Fruit fly (Drosophila melanogaster) whole organism, embryonic: Measurements from ENCODE around the gene Dlc90F.

ENCODE experiments used
- Adf1 ChIP-seq: fragments of 200-800 bp; sonication (Bioruptor generic); IDR thresholded peaks from 2 replicates; pipeline ENCODE4 v1.3.6; 2022; ENCODE audit warnings: missing biosample characterization, missing genetic modification characterization
- Asciz ChIP-seq: fragments of 200-800 bp; sonication (Bioruptor generic); optimal IDR thresholded peaks from 2 replicates; lab custom pipeline; 2017; ENCODE audit warnings: missing biosample characterization, mild to moderate bottlenecking, missing genetic modification characterization, missing genetic modification reagents
- Atf-2 ChIP-seq: fragments of 200-800 bp; sonication (Bioruptor generic); optimal IDR thresholded peaks from 2 replicates; lab custom pipeline; 2016; ENCODE audit warnings: missing biosample characterization, missing genetic modification characterization
- CG11085 ChIP-seq: fragments of 200-800 bp; sonication (Bioruptor generic); IDR thresholded peaks from 2 replicates; pipeline ENCODE4 v1.3.6; 2022; ENCODE audit warnings: missing biosample characterization, missing genetic modification characterization
- CG11560 ChIP-seq: fragments of 200-800 bp; sonication (Bioruptor generic); IDR thresholded peaks from 3 replicates; pipeline ENCODE4 v1.3.6; 2022; ENCODE audit warnings: missing biosample characterization, missing genetic modification characterization
- CG12155 ChIP-seq: fragments of 200-800 bp; sonication (Bioruptor generic); optimal IDR thresholded peaks from 3 replicates; lab custom pipeline; 2016; ENCODE audit warnings: missing biosample characterization, missing genetic modification characterization
- CG12391 ChIP-seq: fragments of 200-800 bp; sonication (Bioruptor generic); optimal IDR thresholded peaks from 3 replicates; lab custom pipeline; 2018; ENCODE audit warnings: missing biosample characterization, mild to moderate bottlenecking, missing genetic modification characterization, moderate library complexity
- CG14014 ChIP-seq: fragments of 200-800 bp; sonication (Bioruptor generic); IDR thresholded peaks from 2 replicates; pipeline ENCODE4 v1.3.6; 2022; ENCODE audit warnings: missing biosample characterization, missing genetic modification characterization
- CG14860 ChIP-seq: fragments of 200-800 bp; sonication (Bioruptor generic); IDR thresholded peaks from 3 replicates; pipeline ENCODE4 v1.3.6; 2022; ENCODE audit warnings: missing biosample characterization, missing genetic modification characterization; ENCODE audit not compliant: partially characterized antibody
- CG18599 ChIP-seq: fragments of 200-800 bp; sonication (Bioruptor generic); optimal IDR thresholded peaks from 3 replicates; lab custom pipeline; 2017; ENCODE audit warnings: missing biosample characterization, missing genetic modification characterization, mild to moderate bottlenecking, moderate library complexity, missing genetic modification reagents
- CG2120 ChIP-seq: fragments of 200-800 bp; sonication (Bioruptor generic); optimal IDR thresholded peaks from 3 replicates; lab custom pipeline; 2016; ENCODE audit warnings: missing biosample characterization, missing genetic modification characterization
- CG31441 ChIP-seq: fragments of 200-800 bp; sonication (Bioruptor generic); IDR thresholded peaks from 2 replicates; pipeline ENCODE4 v1.3.6; 2022; ENCODE audit warnings: missing biosample characterization, missing genetic modification characterization
- CG3281 ChIP-seq: fragments of 200-800 bp; sonication (Bioruptor generic); optimal IDR thresholded peaks from 3 replicates; lab custom pipeline; 2017; ENCODE audit warnings: missing biosample characterization, mild to moderate bottlenecking, missing genetic modification characterization
- CG34376 ChIP-seq: fragments of 200-800 bp; sonication (Bioruptor generic); optimal IDR thresholded peaks from 2 replicates; lab custom pipeline; 2018; ENCODE audit warnings: missing biosample characterization, mild to moderate bottlenecking, missing genetic modification characterization
- CG3726 ChIP-seq: fragments of 200-800 bp; sonication (Bioruptor generic); IDR thresholded peaks from 3 replicates; pipeline ENCODE4, ENCODE4 v1.3.6; 2022; ENCODE audit warnings: missing biosample characterization, missing genetic modification characterization
- CG4707 ChIP-seq: fragments of 200-800 bp; sonication (Bioruptor generic); optimal IDR thresholded peaks from 2 replicates; lab custom pipeline; 2018; ENCODE audit warnings: missing biosample characterization, mild to moderate bottlenecking, missing genetic modification characterization, moderate library complexity
- CG4854 ChIP-seq: fragments of 200-800 bp; sonication (Bioruptor generic); optimal IDR thresholded peaks from 2 replicates; lab custom pipeline; 2016; ENCODE audit warnings: missing biosample characterization, missing genetic modification characterization, inconsistent platforms
- CG7372 ChIP-seq: fragments of 200-800 bp; sonication (Bioruptor generic); IDR thresholded peaks from 2 replicates; pipeline ENCODE4 v1.3.6; 2022; ENCODE audit warnings: missing biosample characterization, missing genetic modification characterization
- CG9609 ChIP-seq: fragments of 200-800 bp; sonication (Bioruptor generic); optimal IDR thresholded peaks from 3 replicates; lab custom pipeline; 2016; ENCODE audit warnings: missing biosample characterization, missing genetic modification characterization
- CkIIα-i1 ChIP-seq: fragments of 200-800 bp; sonication (Bioruptor generic); IDR thresholded peaks from 2 replicates; pipeline ENCODE4 v1.3.6; 2022; ENCODE audit warnings: missing biosample characterization, missing genetic modification characterization
- Dp ChIP-seq: fragments of 200-800 bp; sonication (Bioruptor generic); optimal IDR thresholded peaks from 2 replicates; lab custom pipeline; 2018; ENCODE audit warnings: missing biosample characterization, mild to moderate bottlenecking, missing genetic modification characterization, moderate library complexity
- Ets97D ChIP-seq: fragments of 200-800 bp; sonication (Bioruptor generic); optimal IDR thresholded peaks from 3 replicates; lab custom pipeline; 2016; ENCODE audit warnings: missing biosample characterization, missing genetic modification characterization
- HLHmδ ChIP-seq: fragments of 200-800 bp; sonication (Bioruptor generic); optimal IDR thresholded peaks from 2 replicates; lab custom pipeline; 2018; ENCODE audit warnings: missing biosample characterization, mild to moderate bottlenecking, missing genetic modification characterization, moderate library complexity
- Hey ChIP-seq: fragments of 200-800 bp; sonication (Bioruptor generic); optimal IDR thresholded peaks from 3 replicates; lab custom pipeline; 2018; ENCODE audit warnings: missing biosample characterization, mild to moderate bottlenecking, missing genetic modification characterization
- Hmr ChIP-seq: fragments of 200-800 bp; sonication (Bioruptor generic); optimal IDR thresholded peaks from 3 replicates; lab custom pipeline; 2017; ENCODE audit warnings: mild to moderate bottlenecking, missing biosample characterization, missing genetic modification reagents, missing genetic modification characterization
- MESR4 ChIP-seq: fragments of 200-800 bp; sonication (Bioruptor generic); optimal IDR thresholded peaks from 2 replicates; lab custom pipeline; 2018; ENCODE audit warnings: missing biosample characterization, mild to moderate bottlenecking, missing genetic modification characterization, moderate library complexity
- MTF-1 ChIP-seq: fragments of 200-800 bp; sonication (Bioruptor generic); optimal IDR thresholded peaks from 2 replicates; lab custom pipeline; 2018; ENCODE audit warnings: missing biosample characterization, mild to moderate bottlenecking, missing genetic modification characterization, borderline replicate concordance
- Max ChIP-seq: fragments of 200-800 bp; sonication (Bioruptor generic); optimal IDR thresholded peaks from 2 replicates; lab custom pipeline; 2016; ENCODE audit warnings: missing biosample characterization, mild to moderate bottlenecking, missing genetic modification characterization
- Neu2 ChIP-seq: fragments of 200-800 bp; sonication (Bioruptor generic); optimal IDR thresholded peaks from 3 replicates; lab custom pipeline; 2016; ENCODE audit warnings: missing biosample characterization, missing genetic modification characterization, borderline replicate concordance
- Nf-YA ChIP-seq: fragments of 200-800 bp; sonication (Bioruptor generic); IDR thresholded peaks from 2 replicates; pipeline ENCODE4 v1.3.6; 2022; ENCODE audit warnings: missing biosample characterization, missing genetic modification characterization
- Taf1 ChIP-seq: fragments of 200-800 bp; sonication (Bioruptor generic); IDR thresholded peaks from 2 replicates; pipeline ENCODE4 v1.3.6; 2022; ENCODE audit warnings: missing biosample characterization, missing genetic modification characterization
- Usf ChIP-seq: fragments of 200-800 bp; sonication (Bioruptor generic); optimal IDR thresholded peaks from 2 replicates; lab custom pipeline; 2017; ENCODE audit warnings: missing genotype, missing biosample characterization, missing genetic modification characterization
- aop ChIP-seq: fragments of 200-800 bp; sonication (Bioruptor generic); IDR thresholded peaks from 2 replicates; pipeline ENCODE4 v1.3.6; 2022; ENCODE audit warnings: missing biosample characterization, missing genetic modification characterization
- ash1 ChIP-seq: fragments of 200-800 bp; sonication (Bioruptor generic); optimal IDR thresholded peaks from 2 replicates; lab custom pipeline; 2018; ENCODE audit warnings: missing biosample characterization, mild to moderate bottlenecking, missing genetic modification characterization
- chinmo ChIP-seq: fragments of 200-800 bp; sonication (Bioruptor generic); IDR thresholded peaks from 4 replicates; pipeline ENCODE4 v1.3.6; 2022; ENCODE audit warnings: missing biosample characterization, missing genetic modification characterization; ENCODE audit not compliant: partially characterized antibody
- chm ChIP-seq: fragments of 200-800 bp; sonication (Bioruptor generic); IDR thresholded peaks from 2 replicates; pipeline ENCODE4 v1.3.6; 2022; ENCODE audit warnings: missing biosample characterization, missing genetic modification characterization
- corto ChIP-seq: fragments of 200-800 bp; sonication (Bioruptor generic); optimal IDR thresholded peaks from 2 replicates; lab custom pipeline; 2016; ENCODE audit warnings: missing biosample characterization, mild to moderate bottlenecking, missing genetic modification characterization, moderate library complexity
- croc ChIP-seq: fragments of 200-800 bp; sonication (Bioruptor generic); conservative IDR thresholded peaks from 3 replicates; pipeline ENCODE4 v1.3.6; 2022; ENCODE audit warnings: missing biosample characterization, missing genetic modification characterization
- cwo ChIP-seq: fragments of 200-800 bp; sonication (Bioruptor generic); optimal IDR thresholded peaks from 3 replicates; lab custom pipeline; 2017; ENCODE audit warnings: missing biosample characterization, missing genetic modification characterization, mild to moderate bottlenecking, moderate library complexity, missing genetic modification reagents
- ems ChIP-seq: fragments of 200-800 bp; sonication (Bioruptor generic); optimal IDR thresholded peaks from 3 replicates; lab custom pipeline; 2016; ENCODE audit warnings: missing biosample characterization, missing genetic modification characterization
- esg ChIP-seq: fragments of 200-800 bp; sonication (Bioruptor generic); conservative IDR thresholded peaks from 2 replicates; pipeline ENCODE4 v1.3.6; 2022; ENCODE audit warnings: missing biosample characterization, missing genetic modification characterization
- gt ChIP-seq: fragments of 200-800 bp; sonication (Bioruptor generic); IDR thresholded peaks from 2 replicates; pipeline ENCODE4 v1.3.6; 2022; ENCODE audit warnings: missing biosample characterization, missing genetic modification characterization
- ham ChIP-seq: fragments of 200-800 bp; sonication (Bioruptor generic); IDR thresholded peaks from 2 replicates; pipeline ENCODE4 v1.3.6; 2022; ENCODE audit warnings: missing biosample characterization, missing genetic modification characterization
- nau ChIP-seq: fragments of 200-800 bp; sonication (Bioruptor generic); optimal IDR thresholded peaks from 3 replicates; lab custom pipeline; 2017; ENCODE audit warnings: missing biosample characterization, mild to moderate bottlenecking, missing genetic modification characterization, missing genetic modification reagents
- nmo ChIP-seq: fragments of 200-800 bp; sonication (Bioruptor generic); optimal IDR thresholded peaks from 2 replicates; lab custom pipeline; 2018; ENCODE audit warnings: missing biosample characterization, mild to moderate bottlenecking, missing genetic modification characterization, moderate library complexity
- otp ChIP-seq: fragments of 200-800 bp; sonication (Bioruptor generic); IDR thresholded peaks from 3 replicates; pipeline ENCODE4, ENCODE4 v1.3.6; 2022; ENCODE audit warnings: missing biosample characterization, missing genetic modification characterization
- prd ChIP-seq, 3 experiments: fragments of >200 bp in 2 of 3; fragments of 200-800 bp in 1 of 3; sonication (Bioruptor generic) in 1 of 3; optimal IDR thresholded peaks in 2 of 3; IDR thresholded peaks in 1 of 3; 2 replicates in 2 of 3; 3 replicates in 1 of 3; pipeline versions ENCODE4 v1.3.6 to Lab custom; 2017 to 2022; ENCODE audit warnings: missing biosample characterization in 1 of 3, missing genetic modification characterization in 1 of 3
- sd ChIP-seq: fragments of 200-800 bp; sonication (Bioruptor generic); optimal IDR thresholded peaks from 3 replicates; lab custom pipeline; 2018; ENCODE audit warnings: missing biosample characterization, mild to moderate bottlenecking, missing genetic modification characterization, moderate library complexity
- sima ChIP-seq: fragments of 200-800 bp; sonication (Bioruptor generic); optimal IDR thresholded peaks from 2 replicates; lab custom pipeline; 2016; ENCODE audit warnings: missing biosample characterization, missing genetic modification characterization

Dlc90F gene

dm6 chr3R:18298900-18299321 lies at the start of gene Dlc90F (continued):
- TF ChIP-seq prd (optimal IDR thresholded peaks at IDR 0.05; lab: Kevin White, UChicago) (no peak), prd (GFP tag; IDR thresholded peaks at IDR 0.05; lab: Robert Waterston, UW) (peak; percentile 87), Hey (tag; lab: Kevin White, UChicago) (no peak), Usf (GFP tag; lab: Kevin White, UChicago) (peak; percentile 52), CG2120 (GFP tag; lab: Kevin White, UChicago) (peak; percentile 87), Taf1 (GFP tag; lab: Robert Waterston, UW) (peak; percentile 53; the same call in 1 of the 2 replicates), sd (tag; lab: Kevin White, UChicago) (peak; percentile 22), MTF-1 (GFP tag; lab: Kevin White, UChicago) (no peak), CG18599 (GFP tag; lab: Kevin White, UChicago) (peak; percentile 44), CG12155 (GFP tag; lab: Kevin White, UChicago) (peak; percentile 80), Ets97D (GFP tag; lab: Kevin White, UChicago) (peak; percentile 94), ham (GFP tag; lab: Robert Waterston, UW) (no peak), CG12391 (peak; percentile 86), Dp (GFP tag; lab: Kevin White, UChicago) (peak; percentile 44), gt (GFP tag; lab: Robert Waterston, UW) (no peak), CG11560 (peak; percentile 83), CG3281 (GFP tag; lab: Kevin White, UChicago) (peak; percentile 46), CG9609 (GFP tag; lab: Kevin White, UChicago) (peak; percentile 87), Hmr (peak; percentile 84), cwo (GFP tag; lab: Kevin White, UChicago) (peak; percentile 10), corto (GFP tag; lab: Kevin White, UChicago) (no peak), CG14014 (peak; percentile 80), croc (GFP tag; lab: Robert Waterston, UW) (peak; percentile 68; the same call in 2 of the 3 replicates), chm (GFP tag; lab: Robert Waterston, UW) (0 out of 2 replicates have a peak, but pooled peaks have one; percentile 29), HLHmδ (no peak), nmo (GFP tag; lab: Kevin White, UChicago) (peak; percentile 91), CG11085 (GFP tag; lab: Robert Waterston, UW) (peak; percentile 67; the same call in 1 of the 2 replicates), Atf-2 (peak; percentile 82), CG4854 (GFP tag; lab: Kevin White, UChicago) (peak; percentile 39), Adf1 (GFP tag; lab: Robert Waterston, UW) (peak; percentile 14; the same call in 1 of the 2 replicates), chinmo (GFP tag; lab: Robert Waterston, UW) (no peak), CG7372 (peak; percentile 75), CG14860 (GFP tag; lab: Robert Waterston, UW) (no peak), ash1 (no peak), CG34376 (GFP tag; lab: Kevin White, UChicago) (no peak), otp (GFP tag; lab: Robert Waterston, UW) (0 out of 3 replicates have a peak, but pooled peaks have one; percentile 39), MESR4 (GFP tag; lab: Kevin White, UChicago) (no peak), CG3726 (GFP tag; lab: Robert Waterston, UW) (peak; percentile 72; the same call in 1 of the 3 replicates), CG31441 (GFP tag; lab: Robert Waterston, UW) (peak; percentile 75), sima (peak; percentile 46), Nf-YA (GFP tag; lab: Robert Waterston, UW) (no peak), aop (GFP tag; lab: Robert Waterston, UW) (0 out of 2 replicates have a peak, but pooled peaks have one; percentile 27), CG4707 (GFP tag; lab: Kevin White, UChicago) (no peak), Max (GFP tag; lab: Kevin White, UChicago) (peak; percentile 60), Neu2 (GFP tag; lab: Kevin White, UChicago) (no peak), esg (GFP tag; lab: Robert Waterston, UW) (peak; percentile 84), nau (GFP tag; lab: Kevin White, UChicago) (no peak), CkIIα-i1 (GFP tag; lab: Robert Waterston, UW) (no peak), Asciz (peak; percentile 12), ems (GFP tag; lab: Kevin White, UChicago) (no peak)
